Fruit fly (Drosophila melanogaster) whole organism: ENCODE data around the gene CG7739.

Experiments
- CG8478 ChIP-seq: fragments of >200 bp; optimal IDR thresholded peaks from 2 replicates; lab custom pipeline; 2018; ENCODE audit warnings: inconsistent platforms
- Dll ChIP-seq: fragments of >200 bp; optimal IDR thresholded peaks from 2 replicates; lab custom pipeline; 2017
- pan ChIP-seq: fragments of >200 bp; optimal IDR thresholded peaks from 2 replicates; lab custom pipeline; 2017
- psq ChIP-seq: fragments of >200 bp; optimal IDR thresholded peaks from 2 replicates; lab custom pipeline; 2017

DNA sequence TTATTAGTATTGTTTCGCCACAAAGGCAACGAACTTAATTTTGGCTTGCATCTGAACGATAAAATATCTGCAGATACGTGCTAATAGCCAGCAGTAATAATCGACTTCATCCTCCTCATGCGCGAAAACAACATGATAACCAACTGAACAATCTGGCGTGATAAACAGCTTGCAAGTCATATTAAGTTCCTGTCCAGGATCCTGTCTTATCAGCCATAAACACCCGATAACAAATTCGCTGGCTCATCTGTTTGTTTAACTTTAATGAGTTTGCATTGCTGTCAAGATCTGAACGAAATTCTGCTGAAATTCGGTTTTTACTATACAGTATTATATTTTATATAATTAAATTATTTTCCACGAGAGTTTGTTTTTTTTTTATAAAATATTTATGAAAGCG, 49.6 kb downstream of the CG7739 start:
- TF ChIP-seq CG8478 (lab: Kevin White, UChicago), result no peak
- TF ChIP-seq pan, result no peak
- no peak for TF ChIP-seq psq (lab: Kevin White, UChicago)
- TF ChIP-seq Dll (lab: Kevin White, UChicago), result no peak
